Worm (Caenorhabditis elegans): Measurements from ENCODE around the gene lpr-7.

- TF ChIP-seq aly-2 (tag; optimal IDR thresholded peaks at IDR 0.05) (no peak), ceh-16 (tag; optimal IDR thresholded peaks at IDR 0.05) (no peak), nhr-12 (tag; optimal IDR thresholded peaks at IDR 0.05) (no peak), nhr-11 (tag; optimal IDR thresholded peaks at IDR 0.05) (no peak), unc-62 (GFP tag; optimal IDR thresholded peaks at IDR 0.05) (no peak), ceh-82 (tag; optimal IDR thresholded peaks at IDR 0.05) (no peak), zag-1 (tag; optimal IDR thresholded peaks at IDR 0.05) (no peak), R02D3.7 (tag; optimal IDR thresholded peaks at IDR 0.05) (no peak), elt-3 (tag; optimal IDR thresholded peaks at IDR 0.05) (no peak)
Measured at ce11 chrX:654804-655203, 1.2 kb upstream of the lpr-7 start, which contains the start of gene ifc-2.
